Worm (Caenorhabditis elegans) whole organism, L4 larva: ENCODE data around the gene F23F1.6.

ENCODE experiments used
- ama-1 ChIP-seq: fragments of 150-350 bp; optimal IDR thresholded peaks from 2 replicates; lab custom pipeline; 2014; ENCODE audit warnings: inconsistent platforms, mixed read lengths
- jun-1 ChIP-seq: fragments of 150-350 bp; optimal IDR thresholded peaks from 2 replicates; lab custom pipeline; 2014; ENCODE audit warnings: missing biosample characterization, missing genetic modification reagents, missing genetic modification characterization
- nhr-28 ChIP-seq: fragments of 150-350 bp; optimal IDR thresholded peaks from 2 replicates; lab custom pipeline; 2014; ENCODE audit warnings: missing biosample characterization, missing genetic modification characterization

DNA sequence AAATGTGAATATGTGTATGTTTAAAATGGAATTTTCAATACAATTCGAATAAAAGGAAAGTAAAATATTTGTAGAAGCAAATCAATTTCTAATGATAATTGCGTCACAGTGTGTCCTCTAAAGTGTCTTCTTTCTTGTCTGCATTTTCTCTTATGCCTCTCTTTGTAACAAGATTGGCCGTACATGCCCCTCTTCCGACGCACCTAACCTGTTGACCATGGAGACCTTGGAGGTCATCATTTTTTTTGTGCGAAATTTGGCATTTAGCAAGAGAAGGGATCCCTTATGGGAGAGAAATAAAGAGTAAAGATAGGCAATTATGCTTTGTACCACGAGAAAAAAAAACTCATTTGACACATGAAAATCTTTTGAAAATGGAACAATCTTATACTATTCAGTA lies 8.8 kb downstream of the F23F1.6 start, which contains the start of gene F23F1.4:
- TF ChIP-seq jun-1 (tag; lab: Kevin White, UChicago) (no peak), ama-1 (lab: Kevin White, UChicago) (no peak), nhr-28 (no peak)
